Fruit fly (Drosophila melanogaster) whole organism, prepupa: ENCODE results near the gene wdb.

ENCODE experiments used
- CG10631 ChIP-seq: fragments of 200-800 bp; sonication (Bioruptor generic); optimal IDR thresholded peaks from 2 replicates; lab custom pipeline; 2016; ENCODE audit warnings: missing biosample characterization, missing genetic modification characterization
- CG10669 ChIP-seq: fragments of 200-800 bp; sonication (Bioruptor generic); optimal IDR thresholded peaks from 3 replicates; lab custom pipeline; 2018; ENCODE audit warnings: missing biosample characterization, mild to moderate bottlenecking, missing genetic modification characterization, moderate library complexity
- CG11294 ChIP-seq: fragments of 200-800 bp; sonication (Bioruptor generic); IDR thresholded peaks from 2 replicates; pipeline ENCODE4 v1.3.6; 2022; ENCODE audit warnings: missing biosample characterization, missing genetic modification characterization
- CG15336 ChIP-seq: fragments of 200-800 bp; sonication (Bioruptor generic); IDR thresholded peaks from 2 replicates; pipeline ENCODE4 v1.3.6; 2022; ENCODE audit warnings: missing biosample characterization, missing genetic modification characterization
- CG1621 ChIP-seq: fragments of 200-800 bp; sonication (Bioruptor generic); optimal IDR thresholded peaks from 3 replicates; lab custom pipeline; 2018; ENCODE audit warnings: missing biosample characterization, mild to moderate bottlenecking, missing genetic modification characterization
- CG16779 ChIP-seq: fragments of 200-800 bp; sonication (Bioruptor generic); optimal IDR thresholded peaks from 3 replicates; lab custom pipeline; 2017; ENCODE audit warnings: missing biosample characterization, mild to moderate bottlenecking, missing genetic modification characterization
- CG3032 ChIP-seq: fragments of 200-800 bp; optimal IDR thresholded peaks from 2 replicates; lab custom pipeline; 2019; ENCODE audit warnings: missing biosample characterization, mild to moderate bottlenecking, missing genetic modification characterization, moderate library complexity
- CG31627 ChIP-seq: fragments of 200-800 bp; sonication (Bioruptor generic); optimal IDR thresholded peaks from 3 replicates; lab custom pipeline; 2016; ENCODE audit warnings: missing biosample characterization, missing genetic modification characterization
- CG32006 ChIP-seq: fragments of 200-800 bp; sonication (Bioruptor generic); optimal IDR thresholded peaks from 3 replicates; lab custom pipeline; 2017; ENCODE audit warnings: missing biosample characterization, mild to moderate bottlenecking, missing genetic modification characterization
- CG34406 ChIP-seq: fragments of 200-800 bp; sonication (Bioruptor generic); optimal IDR thresholded peaks from 3 replicates; lab custom pipeline; 2016; ENCODE audit warnings: missing biosample characterization, missing genetic modification characterization
- CG3919 ChIP-seq: fragments of 200-800 bp; sonication (Bioruptor generic); optimal IDR thresholded peaks from 3 replicates; lab custom pipeline; 2016; ENCODE audit warnings: missing biosample characterization, missing genetic modification characterization
- CG4318 ChIP-seq: fragments of 200-800 bp; sonication (Bioruptor generic); optimal IDR thresholded peaks from 3 replicates; lab custom pipeline; 2017; ENCODE audit warnings: missing biosample characterization, mild to moderate bottlenecking, missing genetic modification characterization
- CG6276 ChIP-seq: fragments of 200-800 bp; sonication (Bioruptor generic); optimal IDR thresholded peaks from 2 replicates; lab custom pipeline; 2017; ENCODE audit warnings: missing biosample characterization, mild to moderate bottlenecking, missing genetic modification characterization
- CG6792 ChIP-seq: fragments of 200-800 bp; sonication (Bioruptor generic); optimal IDR thresholded peaks from 3 replicates; lab custom pipeline; 2016; ENCODE audit warnings: missing biosample characterization, missing genetic modification characterization
- CG6808 ChIP-seq: fragments of 200-800 bp; sonication (Bioruptor generic); optimal IDR thresholded peaks from 3 replicates; lab custom pipeline; 2017; ENCODE audit warnings: missing biosample characterization, missing genetic modification characterization, mild to moderate bottlenecking, moderate library complexity, missing genetic modification reagents
- CG6854 ChIP-seq: fragments of 200-800 bp; sonication (Bioruptor generic); optimal IDR thresholded peaks from 2 replicates; lab custom pipeline; 2017; ENCODE audit warnings: missing biosample characterization, mild to moderate bottlenecking, missing genetic modification characterization
- CG7368 ChIP-seq: fragments of 200-800 bp; sonication (Bioruptor generic); optimal IDR thresholded peaks from 3 replicates; lab custom pipeline; 2016; ENCODE audit warnings: missing biosample characterization, missing genetic modification characterization
- CG8119 ChIP-seq: fragments of 200-800 bp; sonication (Bioruptor generic); IDR thresholded peaks from 3 replicates; pipeline ENCODE4 v1.3.6; 2022; ENCODE audit warnings: missing biosample characterization, missing genetic modification characterization
- CG8319 ChIP-seq: fragments of 200-800 bp; sonication (Bioruptor generic); optimal IDR thresholded peaks from 3 replicates; lab custom pipeline; 2016; ENCODE audit warnings: missing biosample characterization, missing genetic modification characterization
- CG9139 ChIP-seq: fragments of 200-800 bp; sonication (Bioruptor generic); optimal IDR thresholded peaks from 3 replicates; lab custom pipeline; 2017; ENCODE audit warnings: missing biosample characterization, mild to moderate bottlenecking, missing genetic modification characterization
- Eip75B ChIP-seq: fragments of 200-800 bp; sonication (Bioruptor generic); optimal IDR thresholded peaks from 3 replicates; lab custom pipeline; 2016; ENCODE audit warnings: missing biosample characterization, missing genetic modification characterization
- Eip93F ChIP-seq: fragments of 200-800 bp; sonication (Bioruptor generic); optimal IDR thresholded peaks from 2 replicates; lab custom pipeline; 2016; ENCODE audit warnings: missing biosample characterization, mild to moderate bottlenecking, missing genetic modification characterization
- Ets21C ChIP-seq: fragments of 200-800 bp; sonication (Bioruptor generic); optimal IDR thresholded peaks from 3 replicates; lab custom pipeline; 2016; ENCODE audit warnings: missing biosample characterization, missing genetic modification characterization
- Ets96B ChIP-seq: fragments of 200-800 bp; optimal IDR thresholded peaks from 2 replicates; lab custom pipeline; 2019; ENCODE audit warnings: missing biosample characterization, mild to moderate bottlenecking, missing genetic modification characterization, moderate library complexity
- Hr38 ChIP-seq: sonication (Bioruptor generic); optimal IDR thresholded peaks from 2 replicates; lab custom pipeline; 2016; ENCODE audit warnings: missing biosample characterization, missing genetic modification characterization
- Hr39 ChIP-seq: fragments of 200-800 bp; sonication (Bioruptor generic); optimal IDR thresholded peaks from 2 replicates; lab custom pipeline; 2016; ENCODE audit warnings: missing biosample characterization, missing genetic modification characterization
- Hr4 ChIP-seq: fragments of 200-800 bp; sonication (Bioruptor generic); optimal IDR thresholded peaks from 3 replicates; lab custom pipeline; 2016; ENCODE audit warnings: missing biosample characterization, missing genetic modification characterization
- Lpt ChIP-seq: fragments of 200-800 bp; sonication (Bioruptor generic); optimal IDR thresholded peaks from 3 replicates; lab custom pipeline; 2016; ENCODE audit warnings: missing biosample characterization, missing genetic modification characterization
- Sox102F ChIP-seq: fragments of 200-800 bp; sonication (Bioruptor generic); optimal IDR thresholded peaks from 2 replicates; lab custom pipeline; 2016; ENCODE audit warnings: missing biosample characterization, mild to moderate bottlenecking, missing genetic modification characterization
- Sox14 ChIP-seq: fragments of 200-800 bp; sonication (Bioruptor generic); optimal IDR thresholded peaks from 3 replicates; lab custom pipeline; 2016; ENCODE audit warnings: missing biosample characterization, missing genetic modification characterization
- Sox15 ChIP-seq: fragments of 200-800 bp; sonication (Bioruptor generic); optimal IDR thresholded peaks from 3 replicates; lab custom pipeline; 2016; ENCODE audit warnings: missing biosample characterization, missing genetic modification characterization
- achi ChIP-seq: fragments of 200-800 bp; sonication (Bioruptor generic); optimal IDR thresholded peaks from 3 replicates; lab custom pipeline; 2016; ENCODE audit warnings: missing biosample characterization, missing genetic modification characterization
- eg ChIP-seq: fragments of 200-800 bp; sonication (Bioruptor generic); IDR thresholded peaks from 3 replicates; pipeline ENCODE4 v1.3.6; 2022; ENCODE audit warnings: missing biosample characterization, missing genetic modification characterization
- esn ChIP-seq: fragments of 200-800 bp; sonication (Bioruptor generic); optimal IDR thresholded peaks from 2 replicates; lab custom pipeline; 2016; ENCODE audit warnings: missing biosample characterization, mild to moderate bottlenecking, missing genetic modification characterization, moderate library complexity
- fd59A ChIP-seq: fragments of 200-800 bp; sonication (Bioruptor generic); optimal IDR thresholded peaks from 2 replicates; lab custom pipeline; 2017; ENCODE audit warnings: missing biosample characterization, mild to moderate bottlenecking, missing genetic modification characterization, missing genetic modification reagents
- fd85E ChIP-seq: fragments of 200-800 bp; sonication (Bioruptor generic); optimal IDR thresholded peaks from 3 replicates; lab custom pipeline; 2016; ENCODE audit warnings: missing biosample characterization, missing genetic modification characterization
- fkh ChIP-seq: fragments of 200-800 bp; sonication (Bioruptor generic); optimal IDR thresholded peaks from 3 replicates; lab custom pipeline; 2017; ENCODE audit warnings: missing biosample characterization, mild to moderate bottlenecking, missing genetic modification characterization, moderate library complexity
- lz ChIP-seq: fragments of 200-800 bp; sonication (Bioruptor generic); optimal IDR thresholded peaks from 3 replicates; lab custom pipeline; 2016; ENCODE audit warnings: missing biosample characterization, missing genetic modification characterization
- pdm3 ChIP-seq: fragments of 200-800 bp; sonication (Bioruptor generic); optimal IDR thresholded peaks from 3 replicates; lab custom pipeline; 2016; ENCODE audit warnings: missing biosample characterization, missing genetic modification characterization
- salr ChIP-seq, 2 experiments: fragments of 200-800 bp; sonication (Bioruptor generic); optimal IDR thresholded peaks; 3 replicates each; lab custom pipeline; 2016 to 2018; ENCODE audit warnings: missing biosample characterization in 2 of 2, missing genetic modification characterization in 2 of 2, mild to moderate bottlenecking in 1 of 2
- spab ChIP-seq: fragments of 200-800 bp; sonication (Bioruptor generic); optimal IDR thresholded peaks from 2 replicates; lab custom pipeline; 2017; ENCODE audit warnings: missing biosample characterization, mild to moderate bottlenecking, missing genetic modification characterization, missing genetic modification reagents
- ss ChIP-seq, 2 experiments: fragments of 200-800 bp; sonication (Bioruptor generic); optimal IDR thresholded peaks; 2 replicates in 1 of 2; 3 replicates in 1 of 2; lab custom pipeline; 2017 to 2018; ENCODE audit warnings: mild to moderate bottlenecking in 2 of 2, missing biosample characterization in 2 of 2, missing genetic modification characterization in 2 of 2, moderate library complexity in 1 of 2
- svp ChIP-seq: fragments of 200-800 bp; sonication (Bioruptor generic); peaks from one replicate; lab custom pipeline; 2016; ENCODE audit warnings: missing biosample characterization, missing genetic modification characterization
- topi ChIP-seq: fragments of 200-800 bp; sonication (Bioruptor generic); optimal IDR thresholded peaks from 3 replicates; lab custom pipeline; 2016; ENCODE audit warnings: missing biosample characterization, missing genetic modification characterization
- vri ChIP-seq: fragments of 200-800 bp; sonication (Bioruptor generic); optimal IDR thresholded peaks from 3 replicates; lab custom pipeline; 2016; ENCODE audit warnings: missing biosample characterization, mild to moderate bottlenecking, missing genetic modification characterization

Gene wdb

dm6 chr3R:27593174-27593573 lies 11.1 kb upstream of the wdb start (continued):
- TF ChIP-seq CG10631 (GFP tag; lab: Kevin White, UChicago) (no peak), eg (no peak), CG16779 (tag; lab: Kevin White, UChicago) (no peak), vri (GFP tag; lab: Kevin White, UChicago) (no peak), svp (GFP tag; lab: Kevin White, UChicago) (no peak), Sox102F (GFP tag; lab: Kevin White, UChicago) (peak; percentile 86), CG34406 (no peak), esn (peak; percentile 85), fd85E (no peak), CG7368 (GFP tag; lab: Kevin White, UChicago) (no peak), Hr38 (GFP tag; lab: Kevin White, UChicago) (no peak), Sox14 (GFP tag; lab: Kevin White, UChicago) (peak; percentile 47), CG8119 (peak; percentile 22; the same call in 2 of the 3 replicates), Ets96B (tag; lab: Kevin White, UChicago) (no peak), CG4318 (GFP tag; lab: Kevin White, UChicago) (no peak), CG6276 (GFP tag; lab: Kevin White, UChicago) (no peak), salr (GFP tag; optimal IDR thresholded peaks at IDR 0.05; lab: Kevin White, UChicago) (no peak), pdm3 (GFP tag; lab: Kevin White, UChicago) (peak; percentile 33), CG3032 (tag; lab: Kevin White, UChicago) (no peak), topi (GFP tag; lab: Kevin White, UChicago) (peak; percentile 73), fkh (GFP tag; lab: Kevin White, UChicago) (no peak), fd59A (GFP tag; lab: Kevin White, UChicago) (no peak), CG1621 (tag; lab: Kevin White, UChicago) (no peak), CG6854 (GFP tag; lab: Kevin White, UChicago) (no peak), CG31627 (GFP tag; lab: Kevin White, UChicago) (peak; percentile 58), CG10669 (GFP tag; lab: Kevin White, UChicago) (no peak), Hr39 (GFP tag; lab: Kevin White, UChicago) (peak; percentile 69), Lpt (GFP tag; lab: Kevin White, UChicago) (no peak), Hr4 (no peak), CG9139 (GFP tag; lab: Kevin White, UChicago) (no peak), Eip75B (GFP tag; lab: Kevin White, UChicago) (no peak), CG3919 (GFP tag; lab: Kevin White, UChicago) (no peak), CG6808 (no peak), Eip93F (GFP tag; lab: Kevin White, UChicago) (peak; percentile 17), achi (peak; percentile 8), CG15336 (GFP tag; lab: Robert Waterston, UW) (peak; percentile 57), CG32006 (peak; percentile 52), ss (GFP tag; optimal IDR thresholded peaks at IDR 0.05; lab: Kevin White, UChicago) (no peak), CG11294 (no peak)

dm6 chr3R:27582634-27583181 lies 667 bp upstream of the wdb start, which contains the start of gene pins:
Gene pins (plus strand): TSS chr3R:27582840.
- TF ChIP-seq CG16779 (tag; lab: Kevin White, UChicago): no peak
- no peak for TF ChIP-seq svp (GFP tag; lab: Kevin White, UChicago)
- TF ChIP-seq Ets21C (GFP tag; lab: Kevin White, UChicago): no peak
- TF ChIP-seq Hr38 (GFP tag; lab: Kevin White, UChicago): no peak
- TF ChIP-seq Sox15 (GFP tag; lab: Kevin White, UChicago): no peak
- TF ChIP-seq CG8319 (GFP tag; lab: Kevin White, UChicago): no peak
- TF ChIP-seq CG8119: no peak
- no peak for TF ChIP-seq CG10669 (GFP tag; lab: Kevin White, UChicago)
- no peak for TF ChIP-seq CG9139 (GFP tag; lab: Kevin White, UChicago)
- TF ChIP-seq CG6276 (GFP tag; lab: Kevin White, UChicago): no peak
- TF ChIP-seq lz (GFP tag; lab: Kevin White, UChicago): no peak
- no peak for TF ChIP-seq spab (GFP tag; lab: Kevin White, UChicago)
- no peak for TF ChIP-seq CG6792 (GFP tag; lab: Kevin White, UChicago)
